Worm (Caenorhabditis elegans): ENCODE measurements around the gene clec-79.

- TF ChIP-seq ztf-29 (GFP tag; IDR thresholded peaks at IDR 0.05) (no peak), klf-2 (GFP tag; conservative IDR thresholded peaks at IDR 0.05) (no peak), med-1 (GFP tag; optimal IDR thresholded peaks at IDR 0.05; ENCODE audit: insufficient read depth) (no peak), flt-1 (GFP tag; IDR thresholded peaks at IDR 0.05) (no peak)
These were observed 12.8 kb upstream of the clec-79 start, which contains the start of gene clec-75 for ce11 chrIV:3960396-3960795.

All from whole organism, midembryonic.